Worm (Caenorhabditis elegans): ENCODE measurements around the gene miga-1.

- TF ChIP-seq unc-130 (tag; optimal IDR thresholded peaks at IDR 0.05) (no peak), C16A3.4 (tag; optimal IDR thresholded peaks at IDR 0.05) (no peak), ceh-88 (GFP tag; IDR thresholded peaks at IDR 0.05) (no peak), fkh-10 (GFP tag; optimal IDR thresholded peaks at IDR 0.05) (no peak), nhr-76 (tag; optimal IDR thresholded peaks at IDR 0.05) (no peak), mef-2 (tag; optimal IDR thresholded peaks at IDR 0.05) (no peak), F16B12.6 (tag; optimal IDR thresholded peaks at IDR 0.05) (no peak)
These were observed 33.1 kb upstream of the miga-1 start, which contains the start of gene srh-25 for ce11 chrV:12433717-12434116.

Measured in whole organism, L1 larva.